Fruit fly (Drosophila melanogaster): Measurements from ENCODE around the gene Cyp308a1.

Gene Cyp308a1

DNA sequence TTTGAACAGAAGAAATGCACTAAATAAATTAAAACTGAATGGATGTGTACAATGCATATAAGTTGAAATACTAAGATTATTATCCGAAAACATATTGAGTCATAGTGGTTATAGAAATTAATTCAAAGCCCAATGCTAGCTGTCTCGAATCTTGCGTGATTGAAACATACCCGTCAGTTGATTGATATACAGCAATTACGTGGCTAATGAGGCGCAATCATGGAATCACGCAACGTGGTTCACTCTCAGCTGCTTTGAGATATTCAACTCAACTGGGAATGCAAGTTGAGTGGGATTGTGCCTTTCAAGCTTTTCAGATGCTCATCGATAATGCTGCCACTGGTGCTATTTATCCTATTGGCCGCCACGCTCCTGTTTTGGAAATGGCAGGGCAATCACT is at the start of gene Cyp308a1:
Cyp308a1 (plus strand) TSS at position 301 of the 400 bp plus-strand sequence.
- TF ChIP-seq Rel (GFP tag; optimal IDR thresholded peaks at IDR 0.05), result no peak
- TF ChIP-seq Rel (tag; optimal IDR thresholded peaks at IDR 0.05), result no peak
- TF ChIP-seq pan (optimal IDR thresholded peaks at IDR 0.05), result no peak
- TF ChIP-seq fru (GFP tag; optimal IDR thresholded peaks at IDR 0.05), result no peak
- no peak for TF ChIP-seq GATAd (GFP tag; optimal IDR thresholded peaks at IDR 0.05)
- TF ChIP-seq Sp1 (GFP tag; optimal IDR thresholded peaks at IDR 0.05), result no peak
- no peak for TF ChIP-seq tai (GFP tag; optimal IDR thresholded peaks at IDR 0.05)
- no peak for TF ChIP-seq sage (GFP tag; optimal IDR thresholded peaks at IDR 0.05)
- no peak for TF ChIP-seq dsf (GFP tag; optimal IDR thresholded peaks at IDR 0.05; ENCODE audit: borderline replicate concordance)
- TF ChIP-seq usp (GFP tag; optimal IDR thresholded peaks at IDR 0.05), result no peak
- no peak for TF ChIP-seq Jra (GFP tag; optimal IDR thresholded peaks at IDR 0.05)
- no peak for TF ChIP-seq Dfd (GFP tag; optimal IDR thresholded peaks at IDR 0.05)
- no peak for TF ChIP-seq Hnf4 (GFP tag; optimal IDR thresholded peaks at IDR 0.05)

DNA sequence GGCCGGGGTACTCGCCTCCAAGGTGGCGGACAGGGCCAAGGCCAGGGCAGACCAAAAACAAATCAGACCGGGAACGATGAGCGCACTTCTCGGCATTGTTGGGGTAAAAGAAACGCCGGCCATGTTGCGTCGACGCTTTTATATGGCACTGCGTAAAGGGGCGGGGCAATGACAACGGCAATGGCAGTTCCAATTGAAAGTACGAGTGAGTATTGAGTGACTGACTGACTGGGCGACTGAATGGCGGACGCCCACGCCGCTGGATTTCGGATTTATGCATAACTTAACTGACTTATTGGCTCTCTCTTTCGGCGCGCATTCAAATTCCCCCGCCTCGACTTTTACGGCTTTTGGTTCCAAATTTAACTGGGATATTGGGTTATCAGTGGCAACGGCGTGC is 47.6 kb upstream of the Cyp308a1 start, which contains the start of gene CG6696:
CG6696 (minus strand) TSS at position 101 of the 400 bp plus-strand sequence.
- TF ChIP-seq br (GFP tag; optimal IDR thresholded peaks at IDR 0.05), result no peak
- no peak for TF ChIP-seq HLH106 (tag; optimal IDR thresholded peaks at IDR 0.05)
- TF ChIP-seq Sp1 (GFP tag; optimal IDR thresholded peaks at IDR 0.05), result no peak
- TF ChIP-seq usp (GFP tag; optimal IDR thresholded peaks at IDR 0.05), result no peak
- TF ChIP-seq Abd-B (GFP tag; optimal IDR thresholded peaks at IDR 0.05), result no peak
- no peak for TF ChIP-seq Hr83 (GFP tag; optimal IDR thresholded peaks at IDR 0.05; ENCODE audit: poor library complexity, severe bottlenecking)
- TF ChIP-seq Rel (GFP tag; optimal IDR thresholded peaks at IDR 0.05), result no peak
- TF ChIP-seq Rel (tag; optimal IDR thresholded peaks at IDR 0.05), result no peak
- TF ChIP-seq OdsH (GFP tag; optimal IDR thresholded peaks at IDR 0.05), result no peak
- TF ChIP-seq tai (GFP tag; optimal IDR thresholded peaks at IDR 0.05), result no peak
- no peak for TF ChIP-seq h (GFP tag; optimal IDR thresholded peaks at IDR 0.05)
- no peak for TF ChIP-seq sage (GFP tag; optimal IDR thresholded peaks at IDR 0.05)
- TF ChIP-seq rgr (GFP tag; optimal IDR thresholded peaks at IDR 0.05), result no peak
- TF ChIP-seq GATAd (GFP tag; optimal IDR thresholded peaks at IDR 0.05), result no peak
- no peak for TF ChIP-seq Myc (optimal IDR thresholded peaks at IDR 0.05)
- TF ChIP-seq N (GFP tag; optimal IDR thresholded peaks at IDR 0.05), result no peak
- no peak for TF ChIP-seq foxo (GFP tag; optimal IDR thresholded peaks at IDR 0.05)
- no peak for TF ChIP-seq psq (GFP tag; optimal IDR thresholded peaks at IDR 0.05)
- TF ChIP-seq ey (GFP tag; optimal IDR thresholded peaks at IDR 0.05), result no peak
- TF ChIP-seq fru (GFP tag; optimal IDR thresholded peaks at IDR 0.05), result no peak
- TF ChIP-seq brk (GFP tag; optimal IDR thresholded peaks at IDR 0.05), result no peak

DNA sequence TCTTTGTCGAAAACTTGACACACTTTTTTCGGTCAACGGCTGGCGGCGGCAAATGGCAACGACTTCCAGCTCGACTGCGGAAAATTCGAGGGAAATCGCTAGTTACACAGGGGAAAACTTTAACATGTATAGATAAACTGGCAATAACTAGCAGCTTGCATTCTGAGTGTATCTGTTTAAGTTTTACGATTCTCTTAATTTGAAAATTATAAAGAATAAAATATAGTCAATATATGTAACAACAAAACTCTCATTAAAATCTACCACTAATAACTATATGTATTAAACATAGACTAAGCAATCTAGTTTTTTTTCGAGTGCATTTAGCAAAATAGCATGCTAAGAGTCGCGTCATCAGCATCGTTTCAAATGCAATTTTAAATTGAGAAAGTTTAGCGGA is 46.3 kb upstream of the Cyp308a1 start:
- TF ChIP-seq Vsx2 (GFP tag; optimal IDR thresholded peaks at IDR 0.05; ENCODE audit: partially characterized antibody) (no peak), Hnf4 (GFP tag; optimal IDR thresholded peaks at IDR 0.05) (no peak), lola (GFP tag; optimal IDR thresholded peaks at IDR 0.05) (no peak), Dif (GFP tag; optimal IDR thresholded peaks at IDR 0.05; ENCODE audit: partially characterized antibody) (no peak), Abd-B (GFP tag; optimal IDR thresholded peaks at IDR 0.05) (no peak), woc (GFP tag; optimal IDR thresholded peaks at IDR 0.05) (no peak), CG32264 (GFP tag; optimal IDR thresholded peaks at IDR 0.05) (no peak), HLH106 (tag; optimal IDR thresholded peaks at IDR 0.05) (no peak), h (GFP tag; optimal IDR thresholded peaks at IDR 0.05) (no peak), brk (GFP tag; optimal IDR thresholded peaks at IDR 0.05) (no peak), N (GFP tag; optimal IDR thresholded peaks at IDR 0.05) (no peak), sv (GFP tag; optimal IDR thresholded peaks at IDR 0.05) (no peak), Rel (GFP tag; optimal IDR thresholded peaks at IDR 0.05) (no peak), Rel (tag; optimal IDR thresholded peaks at IDR 0.05) (no peak), dmrt93B (GFP tag; optimal IDR thresholded peaks at IDR 0.05) (no peak), Dfd (GFP tag; optimal IDR thresholded peaks at IDR 0.05) (no peak), Sp1 (GFP tag; optimal IDR thresholded peaks at IDR 0.05) (no peak)

DNA sequence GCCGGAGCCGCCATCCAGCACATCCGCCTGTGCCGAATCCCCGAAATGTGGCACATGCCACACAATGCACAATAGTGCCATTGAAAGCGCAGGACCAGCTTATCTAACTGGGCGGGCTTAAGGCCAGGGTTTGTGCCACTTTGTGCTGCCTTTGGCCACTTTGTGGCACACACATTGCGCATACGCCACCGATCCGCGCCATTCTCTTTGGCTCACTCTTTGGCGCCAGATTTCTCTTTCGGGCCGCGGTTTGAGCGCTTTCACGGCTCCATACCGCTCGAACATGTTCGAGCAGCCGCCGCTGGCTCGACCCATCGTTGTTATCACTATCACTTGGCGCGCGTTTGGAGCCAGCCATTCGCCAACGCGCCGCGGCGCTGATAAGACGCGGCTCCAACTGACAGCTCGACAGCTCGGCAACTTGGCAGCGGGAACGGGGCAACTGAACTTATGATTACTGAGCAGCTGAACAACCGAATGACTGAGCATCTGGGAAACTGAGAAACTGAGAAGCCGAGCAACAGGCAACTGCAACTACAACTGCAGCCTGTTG is 43.9 kb upstream of the Cyp308a1 start:
- TF ChIP-seq Jra (GFP tag; optimal IDR thresholded peaks at IDR 0.05), result no peak

DNA sequence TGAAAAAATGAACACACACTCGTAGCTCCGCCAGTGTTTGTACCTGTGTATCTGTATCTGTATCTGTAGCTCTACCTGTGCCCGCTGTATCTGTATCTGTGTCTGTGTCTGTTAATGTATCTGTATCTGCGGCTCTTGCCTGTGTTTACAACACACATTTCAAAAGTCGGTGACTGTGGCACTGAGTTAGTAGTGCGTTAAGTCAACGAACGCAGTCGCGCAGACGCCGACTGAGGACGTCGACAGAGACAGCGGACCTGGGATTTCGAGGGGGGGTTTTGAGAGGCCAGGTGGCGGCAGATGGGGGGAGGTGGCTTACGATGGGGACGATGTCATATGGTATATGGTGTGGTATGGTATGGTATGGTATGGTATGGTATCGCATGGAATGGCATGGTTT is 41.4 kb upstream of the Cyp308a1 start:
- no peak for TF ChIP-seq ey (GFP tag; optimal IDR thresholded peaks at IDR 0.05)
- no peak for TF ChIP-seq CG32264 (GFP tag; optimal IDR thresholded peaks at IDR 0.05)
- no peak for TF ChIP-seq HLH106 (tag; optimal IDR thresholded peaks at IDR 0.05)
- no peak for TF ChIP-seq Rel (GFP tag; optimal IDR thresholded peaks at IDR 0.05)
- no peak for TF ChIP-seq Rel (tag; optimal IDR thresholded peaks at IDR 0.05)
- no peak for TF ChIP-seq br (GFP tag; optimal IDR thresholded peaks at IDR 0.05)
- no peak for TF ChIP-seq brk (GFP tag; optimal IDR thresholded peaks at IDR 0.05)
- no peak for TF ChIP-seq foxo (GFP tag; optimal IDR thresholded peaks at IDR 0.05)
- no peak for TF ChIP-seq tai (GFP tag; optimal IDR thresholded peaks at IDR 0.05)
- no peak for TF ChIP-seq Mio (GFP tag; optimal IDR thresholded peaks at IDR 0.05)
- no peak for TF ChIP-seq GATAd (GFP tag; optimal IDR thresholded peaks at IDR 0.05)
- TF ChIP-seq Sp1 (GFP tag; optimal IDR thresholded peaks at IDR 0.05), result no peak
- TF ChIP-seq sage (GFP tag; optimal IDR thresholded peaks at IDR 0.05), result no peak
- TF ChIP-seq CG9705 (GFP tag; optimal IDR thresholded peaks at IDR 0.05), result no peak
- TF ChIP-seq Dfd (GFP tag; optimal IDR thresholded peaks at IDR 0.05), result no peak
- TF ChIP-seq lola (GFP tag; optimal IDR thresholded peaks at IDR 0.05), result no peak
- TF ChIP-seq dsf (GFP tag; optimal IDR thresholded peaks at IDR 0.05; ENCODE audit: borderline replicate concordance), result no peak
- TF ChIP-seq fru (GFP tag; optimal IDR thresholded peaks at IDR 0.05), result no peak

Measured in whole organism, wandering third instar larva.